Worm (Caenorhabditis elegans) whole organism, young adult: ENCODE results near the gene rnp-5.

Experiments used
- fkh-3 ChIP-seq: sonication (generic microtip); optimal IDR thresholded peaks from 2 replicates; lab custom pipeline; 2016; ENCODE audit warnings: mild to moderate bottlenecking, missing genetic modification characterization, missing compliant biosample characterization
- hmg-20 ChIP-seq: fragments of 200-800 bp; sonication (Bioruptor generic); IDR thresholded peaks from 2 replicates; pipeline ENCODE4 v1.3.6; 2022; ENCODE audit warnings: missing genetic modification reagents, missing genetic modification characterization, missing compliant biosample characterization
- snpc-3.4 ChIP-seq: sonication (generic microtip); optimal IDR thresholded peaks from 2 replicates; lab custom pipeline; 2017; ENCODE audit warnings: missing genetic modification characterization, mild to moderate bottlenecking, missing compliant biosample characterization, antibody characterized with exemption, moderate library complexity, missing genotype, missing genetic modification reagents

ce11 chrIII:831961-832360 is 21.7 kb downstream of the rnp-5 start, which contains the start of gene ceeh-1:
- no peak for TF ChIP-seq fkh-3 (tag; lab: Kevin White, UChicago)
- TF ChIP-seq snpc-3.4 (tag; lab: Kevin White, UChicago) = no peak
- no peak for TF ChIP-seq hmg-20 (GFP tag; lab: Robert Waterston, UW)
